Worm (Caenorhabditis elegans) whole organism, young adult: ENCODE results near the gene pals-24.

Experiments used
- B0019.2 ChIP-seq: fragments of 200-800 bp; sonication (Bioruptor generic); conservative IDR thresholded peaks from 2 replicates; pipeline ENCODE4 v1.3.6; 2022; ENCODE audit warnings: missing genetic modification reagents, missing genetic modification characterization, missing compliant biosample characterization
- B0261.1 ChIP-seq: sonication (generic microtip); optimal IDR thresholded peaks from 2 replicates; lab custom pipeline; 2016; ENCODE audit warnings: mild to moderate bottlenecking, missing genetic modification characterization, moderate library complexity, missing compliant biosample characterization
- B0336.3 ChIP-seq: fragments of 200-800 bp; sonication (Bioruptor generic); IDR thresholded peaks from 2 replicates; pipeline ENCODE4 v1.3.6; 2022; ENCODE audit warnings: missing genetic modification characterization, missing compliant biosample characterization
- D2030.7 ChIP-seq: fragments of 200-800 bp; sonication (Bioruptor generic); IDR thresholded peaks from 2 replicates; pipeline ENCODE4 v1.3.6; 2022; ENCODE audit warnings: missing genetic modification reagents, missing genetic modification characterization, missing compliant biosample characterization
- F49E8.2 ChIP-seq: sonication (generic microtip); optimal IDR thresholded peaks from 3 replicates; lab custom pipeline; 2017; ENCODE audit warnings: missing genetic modification characterization, mild to moderate bottlenecking, missing compliant biosample characterization, antibody characterized with exemption, moderate library complexity; ENCODE audit not compliant: insufficient read depth
- Y53F4B.3 ChIP-seq: fragments of 200-800 bp; sonication (Bioruptor generic); IDR thresholded peaks from 2 replicates; pipeline ENCODE4 v1.3.6; 2022; ENCODE audit warnings: missing genetic modification reagents, missing genetic modification characterization, missing compliant biosample characterization
- Y95B8A.8 ChIP-seq: fragments of 200-800 bp; sonication (Bioruptor generic); IDR thresholded peaks from 2 replicates; pipeline ENCODE4 v1.3.6; 2022; ENCODE audit warnings: missing genetic modification reagents, missing genetic modification characterization, missing compliant biosample characterization
- aptf-3 ChIP-seq: fragments of 200-800 bp; sonication (Bioruptor generic); IDR thresholded peaks from 2 replicates; pipeline ENCODE4 v1.3.6; 2022; ENCODE audit warnings: missing genetic modification characterization, missing compliant biosample characterization
- attf-3 ChIP-seq: fragments of 200-800 bp; sonication (Bioruptor generic); conservative IDR thresholded peaks from 2 replicates; pipeline ENCODE4 v1.3.6; 2022; ENCODE audit warnings: missing genetic modification reagents, missing genetic modification characterization, missing compliant biosample characterization
- attf-6 ChIP-seq: fragments of 200-800 bp; sonication (Bioruptor generic); IDR thresholded peaks from 2 replicates; pipeline ENCODE4 v1.3.6; 2022; ENCODE audit warnings: missing genetic modification reagents, missing genetic modification characterization, missing compliant biosample characterization
- ccch-3 ChIP-seq: fragments of 200-800 bp; sonication (Bioruptor generic); optimal IDR thresholded peaks from 2 replicates; lab custom pipeline; 2018; ENCODE audit warnings: mild to moderate bottlenecking, missing genetic modification characterization, missing compliant biosample characterization
- ceh-40 ChIP-seq: fragments of 200-800 bp; sonication (Bioruptor generic); IDR thresholded peaks from 2 replicates; pipeline ENCODE4 v1.3.6; 2022; ENCODE audit warnings: missing genetic modification characterization, missing compliant biosample characterization
- ceh-58 ChIP-seq: fragments of 200-800 bp; sonication (Bioruptor generic); IDR thresholded peaks from 2 replicates; pipeline ENCODE4 v1.3.6; 2022; ENCODE audit warnings: missing genetic modification characterization, missing compliant biosample characterization
- ceh-79 ChIP-seq: sonication (generic microtip); optimal IDR thresholded peaks from 2 replicates; lab custom pipeline; 2017; ENCODE audit warnings: mild to moderate bottlenecking, missing genetic modification characterization, missing compliant biosample characterization
- dox-1 ChIP-seq: fragments of 200-800 bp; sonication (Bioruptor generic); IDR thresholded peaks from 2 replicates; pipeline ENCODE4 v1.3.6; 2022; ENCODE audit warnings: missing genetic modification reagents, missing genetic modification characterization, missing compliant biosample characterization
- dpl-1 ChIP-seq: fragments of 150-350 bp; optimal IDR thresholded peaks from 2 replicates; lab custom pipeline; 2014; ENCODE audit warnings: missing biosample characterization, missing genetic modification reagents, missing genetic modification characterization
- efl-1 ChIP-seq: fragments of 150-350 bp; optimal IDR thresholded peaks from 2 replicates; lab custom pipeline; 2014; ENCODE audit warnings: missing biosample characterization, missing genetic modification reagents, missing genetic modification characterization
- egl-44 ChIP-seq: fragments of 200-800 bp; sonication (Bioruptor generic); IDR thresholded peaks from 2 replicates; pipeline ENCODE4 v1.3.6; 2022; ENCODE audit warnings: missing genetic modification reagents, missing genetic modification characterization, missing compliant biosample characterization
- ekl-4 ChIP-seq: fragments of 200-800 bp; sonication (Bioruptor generic); IDR thresholded peaks from 2 replicates; pipeline ENCODE4 v1.3.6; 2022; ENCODE audit warnings: missing genetic modification reagents, missing genetic modification characterization, missing compliant biosample characterization
- ets-4 ChIP-seq: fragments of 200-800 bp; sonication (Bioruptor generic); optimal IDR thresholded peaks from 2 replicates; lab custom pipeline; 2018; ENCODE audit warnings: mild to moderate bottlenecking, missing genetic modification characterization, missing compliant biosample characterization
- hmg-1.2 ChIP-seq: fragments of 200-800 bp; sonication (Bioruptor generic); IDR thresholded peaks from 2 replicates; pipeline ENCODE4 v1.3.6; 2022; ENCODE audit warnings: missing genetic modification reagents, missing genetic modification characterization, missing compliant biosample characterization
- let-607 ChIP-seq, 2 experiments: fragments of 200-800 bp in 1 of 2; sonication (Bioruptor generic) in 1 of 2; sonication (generic microtip) in 1 of 2; optimal IDR thresholded peaks; 2 replicates each; lab custom pipeline; 2016 to 2018; ENCODE audit warnings: mild to moderate bottlenecking in 2 of 2, missing compliant biosample characterization in 2 of 2, missing genetic modification characterization in 2 of 2, moderate library complexity in 2 of 2, missing genotype in 1 of 2
- lin-35 ChIP-seq, 3 experiments: fragments of 150-350 bp in 2 of 3; sonication (generic microtip) in 1 of 3; optimal IDR thresholded peaks; 2 replicates each; lab custom pipeline; 2014 to 2018; ENCODE audit warnings: missing biosample characterization in 3 of 3, missing genetic modification characterization in 3 of 3, missing genetic modification reagents in 3 of 3
- lin-40 ChIP-seq: sonication (generic microtip); optimal IDR thresholded peaks from 2 replicates; lab custom pipeline; 2016; ENCODE audit warnings: missing genetic modification characterization, mild to moderate bottlenecking, missing compliant biosample characterization, missing genotype, missing genetic modification reagents
- lir-1 ChIP-seq: fragments of 200-800 bp; sonication (Bioruptor generic); conservative IDR thresholded peaks from 2 replicates; pipeline ENCODE4 v1.3.6; 2022; ENCODE audit warnings: missing genetic modification reagents, missing genetic modification characterization, missing compliant biosample characterization
- lsl-1 ChIP-seq: fragments of 200-800 bp; sonication (Bioruptor generic); optimal IDR thresholded peaks from 2 replicates; lab custom pipeline; 2018; ENCODE audit warnings: mild to moderate bottlenecking, missing genetic modification characterization, moderate library complexity, missing compliant biosample characterization
- madf-10 ChIP-seq: sonication (generic microtip); optimal IDR thresholded peaks from 2 replicates; lab custom pipeline; 2016; ENCODE audit warnings: mild to moderate bottlenecking, missing genetic modification characterization, missing compliant biosample characterization
- madf-6 ChIP-seq: fragments of 200-800 bp; sonication (Bioruptor generic); IDR thresholded peaks from 2 replicates; pipeline ENCODE4 v1.3.6; 2022; ENCODE audit warnings: missing genetic modification reagents, missing genetic modification characterization, missing compliant biosample characterization
- mcd-1 ChIP-seq: fragments of 200-800 bp; sonication (Bioruptor generic); IDR thresholded peaks from 2 replicates; pipeline ENCODE4 v1.3.6; 2022; ENCODE audit warnings: missing genetic modification reagents, missing genetic modification characterization, missing compliant biosample characterization
- mes-4 ChIP-seq: sonication (generic microtip); optimal IDR thresholded peaks from 2 replicates; lab custom pipeline; 2016; ENCODE audit warnings: missing genotype, missing genetic modification characterization, missing compliant biosample characterization
- nhr-120 ChIP-seq: fragments of 200-800 bp; sonication (Bioruptor generic); IDR thresholded peaks from 2 replicates; pipeline ENCODE4 v1.3.6; 2022; ENCODE audit warnings: missing genetic modification characterization, missing compliant biosample characterization
- nhr-80 ChIP-seq: sonication (generic microtip); optimal IDR thresholded peaks from 2 replicates; lab custom pipeline; 2016; ENCODE audit warnings: missing genetic modification characterization, missing compliant biosample characterization
- pbrm-1 ChIP-seq: fragments of 200-800 bp; sonication (Bioruptor generic); IDR thresholded peaks from 2 replicates; pipeline ENCODE4 v1.3.6; 2022; ENCODE audit warnings: missing genetic modification reagents, missing genetic modification characterization, missing compliant biosample characterization
- rcor-1 ChIP-seq: fragments of 200-800 bp; sonication (Bioruptor generic); IDR thresholded peaks from 2 replicates; pipeline ENCODE4 v1.3.6; 2022; ENCODE audit warnings: missing genetic modification reagents, missing genetic modification characterization, missing compliant biosample characterization
- snpc-1.1 ChIP-seq: sonication (generic microtip); optimal IDR thresholded peaks from 2 replicates; lab custom pipeline; 2017; ENCODE audit warnings: missing genetic modification characterization, mild to moderate bottlenecking, missing compliant biosample characterization, antibody characterized with exemption, moderate library complexity, missing genotype, missing genetic modification reagents; ENCODE audit not compliant: insufficient read depth
- snpc-1.3 ChIP-seq: sonication (generic microtip); optimal IDR thresholded peaks from 2 replicates; lab custom pipeline; 2017; ENCODE audit warnings: missing genetic modification characterization, mild to moderate bottlenecking, missing compliant biosample characterization, antibody characterized with exemption, moderate library complexity, missing genotype, missing genetic modification reagents; ENCODE audit not compliant: insufficient read depth
- snpc-3.4 ChIP-seq: sonication (generic microtip); optimal IDR thresholded peaks from 2 replicates; lab custom pipeline; 2017; ENCODE audit warnings: missing genetic modification characterization, mild to moderate bottlenecking, missing compliant biosample characterization, antibody characterized with exemption, moderate library complexity, missing genotype, missing genetic modification reagents
- snpc-4 ChIP-seq, 5 experiments: fragments of 150-350 bp in 1 of 5; sonication (generic microtip) in 4 of 5; optimal IDR thresholded peaks; 2 replicates each; lab custom pipeline; 2014 to 2018; ENCODE audit warnings: missing genetic modification characterization in 5 of 5, missing biosample characterization in 3 of 5, antibody characterized with exemption in 2 of 5, mild to moderate bottlenecking in 2 of 5, missing compliant biosample characterization in 2 of 5, missing genotype in 2 of 5, moderate library complexity in 2 of 5, missing genetic modification reagents in 1 of 5
- somi-1 ChIP-seq: fragments of 200-800 bp; sonication (Bioruptor generic); optimal IDR thresholded peaks from 2 replicates; lab custom pipeline; 2018; ENCODE audit warnings: mild to moderate bottlenecking, missing genetic modification characterization, missing compliant biosample characterization
- sptf-2 ChIP-seq: fragments of 200-800 bp; sonication (Bioruptor generic); optimal IDR thresholded peaks from 2 replicates; lab custom pipeline; 2018; ENCODE audit warnings: mild to moderate bottlenecking, missing genetic modification characterization, missing compliant biosample characterization
- tbp1 ChIP-seq: fragments of 200-800 bp; sonication (Bioruptor generic); optimal IDR thresholded peaks from 2 replicates; lab custom pipeline; 2018; ENCODE audit warnings: mild to moderate bottlenecking, missing genetic modification characterization, missing compliant biosample characterization
- tbx-9 ChIP-seq: sonication (generic microtip); optimal IDR thresholded peaks from 2 replicates; lab custom pipeline; 2016; ENCODE audit warnings: borderline replicate concordance, missing genetic modification characterization, inconsistent platforms, missing compliant biosample characterization
- unc-130 ChIP-seq: sonication (generic microtip); optimal IDR thresholded peaks from 2 replicates; lab custom pipeline; 2016; ENCODE audit warnings: missing genetic modification reagents, missing genetic modification characterization, missing compliant biosample characterization
- xnd-1 ChIP-seq: sonication (generic microtip); optimal IDR thresholded peaks from 2 replicates; lab custom pipeline; 2016; ENCODE audit warnings: missing genotype, missing genetic modification reagents, missing genetic modification characterization, missing compliant biosample characterization
- zfh-2 ChIP-seq: fragments of 200-800 bp; sonication (Bioruptor generic); conservative IDR thresholded peaks from 2 replicates; pipeline ENCODE4 v1.3.6; 2022; ENCODE audit warnings: missing genetic modification reagents, missing genetic modification characterization, missing compliant biosample characterization
- ztf-25 ChIP-seq: fragments of 200-800 bp; sonication (Bioruptor generic); IDR thresholded peaks from 2 replicates; pipeline ENCODE4 v1.3.6; 2022; ENCODE audit warnings: missing genetic modification reagents, missing genetic modification characterization, missing compliant biosample characterization
- ztf-26 ChIP-seq: sonication (generic microtip); optimal IDR thresholded peaks from 2 replicates; lab custom pipeline; 2017; ENCODE audit warnings: missing genetic modification characterization, missing compliant biosample characterization

Gene pals-24

ce11 chrIII:86316-86715 lies 33.9 kb upstream of the pals-24 start, which contains the start of gene attf-3 (continued):
- TF ChIP-seq madf-6 (GFP tag; lab: Robert Waterston, UW) (peak; percentile 78), ekl-4 (GFP tag; lab: Robert Waterston, UW) (peak; percentile 48; the same call in 1 of the 2 replicates), somi-1 (GFP tag; lab: Kevin White, UChicago) (no peak), efl-1 (GFP tag; lab: Kevin White, UChicago) (peak; percentile 79), Y95B8A.8 (peak; percentile 50; the same call in 1 of the 2 replicates), xnd-1 (tag; lab: Kevin White, UChicago) (no peak), nhr-120 (GFP tag; lab: Robert Waterston, UW) (no peak), snpc-1.1 (tag; lab: Kevin White, UChicago) (peak; percentile 15), attf-6 (GFP tag; lab: Robert Waterston, UW) (no peak), B0336.3 (0 out of 2 replicates have a peak, but pooled peaks have one; percentile 30), hmg-1.2 (GFP tag; lab: Robert Waterston, UW) (peak; percentile 94), D2030.7 (GFP tag; lab: Robert Waterston, UW) (peak; percentile 95), attf-3 (peak; percentile 93), zfh-2 (GFP tag; lab: Robert Waterston, UW) (0 out of 2 replicates have a peak, but pooled peaks have one; percentile 9), mcd-1 (peak; percentile 48; the same call in 1 of the 2 replicates), snpc-3.4 (tag; lab: Kevin White, UChicago) (peak; percentile 59), ccch-3 (GFP tag; lab: Kevin White, UChicago) (no peak), dpl-1 (GFP tag; lab: Kevin White, UChicago) (peak; percentile 61), tbp1 (GFP tag; lab: Kevin White, UChicago) (peak; percentile 58), dox-1 (GFP tag; lab: Robert Waterston, UW) (peak; percentile 89), snpc-1.3 (tag; lab: Kevin White, UChicago) (peak; percentile 36), lir-1 (no peak)

- no peak for TF ChIP-seq ccch-3 (GFP tag; lab: Kevin White, UChicago)
- TF ChIP-seq Y53F4B.3 (GFP tag; lab: Robert Waterston, UW) = no peak
- no peak for TF ChIP-seq lin-35 (GFP tag; optimal IDR thresholded peaks at IDR 0.05; lab: Kevin White, UChicago)
- TF ChIP-seq aptf-3 (GFP tag; lab: Robert Waterston, UW) = no peak
- no peak for TF ChIP-seq B0019.2
- no peak for TF ChIP-seq B0261.1 (tag; lab: Kevin White, UChicago)
- TF ChIP-seq ceh-58 (GFP tag; lab: Robert Waterston, UW) = no peak
- no peak for TF ChIP-seq ets-4 (GFP tag; lab: Kevin White, UChicago)
- TF ChIP-seq pbrm-1 = 0 out of 2 replicates have a peak, but pooled peaks have one; percentile 45
- TF ChIP-seq mes-4 (tag; lab: Kevin White, UChicago) = no peak
- TF ChIP-seq rcor-1 = no peak; the same call in 1 of the 2 replicates
- no peak for TF ChIP-seq sptf-2
- TF ChIP-seq tbx-9 (tag; lab: Kevin White, UChicago) = no peak
- TF ChIP-seq let-607 (tag; optimal IDR thresholded peaks at IDR 0.05; lab: Kevin White, UChicago) = no peak
- TF ChIP-seq efl-1 (GFP tag; lab: Kevin White, UChicago) = no peak
- TF ChIP-seq ztf-25 = no peak
- TF ChIP-seq unc-130 (GFP tag; lab: Kevin White, UChicago) = no peak
- no peak for TF ChIP-seq madf-10 (tag; lab: Kevin White, UChicago)
- no peak for TF ChIP-seq ztf-26 (tag; lab: Kevin White, UChicago)
- TF ChIP-seq egl-44 (GFP tag; lab: Robert Waterston, UW) = no peak
- no peak for TF ChIP-seq ceh-79 (tag; lab: Kevin White, UChicago)
- no peak for TF ChIP-seq snpc-4 (GFP tag; optimal IDR thresholded peaks at IDR 0.05; lab: Kevin White, UChicago)
- no peak for TF ChIP-seq snpc-4 (tag; optimal IDR thresholded peaks at IDR 0.05; lab: Kevin White, UChicago)
- peak; percentile 11 for TF ChIP-seq lsl-1 (GFP tag; lab: Kevin White, UChicago)
- no peak for TF ChIP-seq ceh-40
- TF ChIP-seq lin-40 = peak; percentile 28
- no peak for TF ChIP-seq B0336.3
- no peak for TF ChIP-seq F49E8.2
- no peak for TF ChIP-seq nhr-80 (tag; lab: Kevin White, UChicago)
Measured at ce11 chrIII:87183-87582, 33.1 kb upstream of the pals-24 start, which contains the start of the genes F54C4.4 and mrpl-40. TSS of gene F54C4.4 (minus strand) at chrIII:87381. TSS of gene mrpl-40 (plus strand) at chrIII:87559.
